Fruit fly (Drosophila melanogaster): ENCODE data around the gene QIL1.

- TF ChIP-seq Hr39 (GFP tag; optimal IDR thresholded peaks at IDR 0.05) (no peak), CG11762 (GFP tag; optimal IDR thresholded peaks at IDR 0.05; ENCODE audit: insufficient read depth) (no peak), achi (GFP tag; optimal IDR thresholded peaks at IDR 0.05) (no peak), Eip75B (GFP tag; optimal IDR thresholded peaks at IDR 0.05) (no peak), Gug (GFP tag; IDR thresholded peaks at IDR 0.05) (no peak), CG8319 (GFP tag; optimal IDR thresholded peaks at IDR 0.05) (no peak), CG6854 (GFP tag; optimal IDR thresholded peaks at IDR 0.05) (no peak), Lpt (GFP tag; optimal IDR thresholded peaks at IDR 0.05) (no peak), vri (GFP tag; optimal IDR thresholded peaks at IDR 0.05) (no peak), salr (GFP tag; optimal IDR thresholded peaks at IDR 0.05) (no peak), Hr38 (GFP tag; optimal IDR thresholded peaks at IDR 0.05) (no peak), spab (GFP tag; optimal IDR thresholded peaks at IDR 0.05) (no peak), CG3032 (tag; optimal IDR thresholded peaks at IDR 0.05) (no peak)
Measured at dm6 chr3L:17476496-17476895, 10.8 kb downstream of the QIL1 start.

Measured in whole organism, prepupa.